Fruit fly (Drosophila melanogaster) whole organism, embryonic: ENCODE measurements around the gene PolA1.

Experiments used
- Aef1 ChIP-seq: fragments of 200-800 bp; sonication (Bioruptor generic); IDR thresholded peaks from 3 replicates; pipeline ENCODE4 v1.3.6; 2022; ENCODE audit warnings: missing biosample characterization, missing genetic modification characterization
- CG10431 ChIP-seq: fragments of 200-800 bp; sonication (Bioruptor generic); optimal IDR thresholded peaks from 3 replicates; lab custom pipeline; 2018; ENCODE audit warnings: missing biosample characterization, mild to moderate bottlenecking, missing genetic modification characterization
- CG11456 ChIP-seq: fragments of 200-800 bp; sonication (Bioruptor generic); IDR thresholded peaks from 3 replicates; pipeline ENCODE4 v1.3.6; 2022; ENCODE audit warnings: missing biosample characterization, missing genetic modification characterization
- CG11695 ChIP-seq: fragments of 200-800 bp; sonication (Bioruptor generic); IDR thresholded peaks from 3 replicates; pipeline ENCODE4 v1.3.6; 2022; ENCODE audit warnings: missing biosample characterization, missing genetic modification characterization
- CG12104 ChIP-seq: fragments of 200-800 bp; sonication (Bioruptor generic); optimal IDR thresholded peaks from 3 replicates; lab custom pipeline; 2016; ENCODE audit warnings: missing biosample characterization, missing genetic modification characterization
- CG12155 ChIP-seq: fragments of 200-800 bp; sonication (Bioruptor generic); optimal IDR thresholded peaks from 3 replicates; lab custom pipeline; 2016; ENCODE audit warnings: missing biosample characterization, missing genetic modification characterization
- CG12219 ChIP-seq: fragments of 200-800 bp; sonication (Bioruptor generic); optimal IDR thresholded peaks from 3 replicates; lab custom pipeline; 2018; ENCODE audit warnings: missing biosample characterization, mild to moderate bottlenecking, missing genetic modification characterization
- CG12659 ChIP-seq: fragments of 200-800 bp; sonication (Bioruptor generic); optimal IDR thresholded peaks from 3 replicates; lab custom pipeline; 2017; ENCODE audit warnings: mild to moderate bottlenecking, missing biosample characterization, missing genetic modification reagents, missing genetic modification characterization
- CG2116 ChIP-seq: fragments of 200-800 bp; sonication (Bioruptor generic); optimal IDR thresholded peaks from 3 replicates; lab custom pipeline; 2018; ENCODE audit warnings: missing biosample characterization, mild to moderate bottlenecking, missing genetic modification characterization
- CG31365 ChIP-seq: fragments of 200-800 bp; sonication (Bioruptor generic); optimal IDR thresholded peaks from 2 replicates; lab custom pipeline; 2018; ENCODE audit warnings: missing biosample characterization, mild to moderate bottlenecking, missing genetic modification characterization
- CG3838 ChIP-seq: fragments of 200-800 bp; sonication (Bioruptor generic); optimal IDR thresholded peaks from 3 replicates; lab custom pipeline; 2016; ENCODE audit warnings: missing biosample characterization, missing genetic modification characterization
- CG6683 ChIP-seq: fragments of 200-800 bp; sonication (Bioruptor generic); optimal IDR thresholded peaks from 2 replicates; lab custom pipeline; 2017; ENCODE audit warnings: missing biosample characterization, mild to moderate bottlenecking, missing genetic modification characterization, missing genetic modification reagents
- CG7786 ChIP-seq: fragments of 200-800 bp; sonication (Bioruptor generic); optimal IDR thresholded peaks from 2 replicates; lab custom pipeline; 2016; ENCODE audit warnings: missing biosample characterization, missing genetic modification characterization
- CG8388 ChIP-seq: fragments of 200-800 bp; sonication (Bioruptor generic); optimal IDR thresholded peaks from 2 replicates; lab custom pipeline; 2019; ENCODE audit warnings: missing biosample characterization, mild to moderate bottlenecking, missing genetic modification characterization, moderate library complexity
- CG9876 ChIP-seq: fragments of 200-800 bp; sonication (Bioruptor generic); optimal IDR thresholded peaks from 2 replicates; lab custom pipeline; 2016; ENCODE audit warnings: missing biosample characterization, missing genetic modification characterization
- CG9932 ChIP-seq: fragments of 200-800 bp; sonication (Bioruptor generic); IDR thresholded peaks from 2 replicates; pipeline ENCODE4 v1.3.6; 2022; ENCODE audit warnings: missing biosample characterization, missing genetic modification characterization
- Hr78 ChIP-seq, 2 experiments: fragments of 200-800 bp in 1 of 2; fragments of >200 bp in 1 of 2; sonication (Bioruptor generic) in 1 of 2; optimal IDR thresholded peaks; 2 replicates each; lab custom pipeline; 2017 to 2019; ENCODE audit warnings: missing biosample characterization in 2 of 2, missing genetic modification characterization in 2 of 2, mild to moderate bottlenecking in 1 of 2, moderate library complexity in 1 of 2
- Myb ChIP-seq: fragments of 200-800 bp; sonication (Bioruptor generic); optimal IDR thresholded peaks from 2 replicates; lab custom pipeline; 2016; ENCODE audit warnings: missing biosample characterization, missing genetic modification characterization
- Side ChIP-seq: fragments of 200-800 bp; sonication (Bioruptor generic); optimal IDR thresholded peaks from 2 replicates; lab custom pipeline; 2016; ENCODE audit warnings: missing biosample characterization, missing genetic modification characterization
- Sry-β ChIP-seq: fragments of 200-800 bp; sonication (Bioruptor generic); optimal IDR thresholded peaks from 2 replicates; lab custom pipeline; 2018; ENCODE audit warnings: missing biosample characterization, mild to moderate bottlenecking, missing genetic modification characterization, moderate library complexity
- Stat92E ChIP-seq, 3 experiments: fragments of >200 bp in 2 of 3; fragments of 200-800 bp in 1 of 3; sonication (Bioruptor generic) in 1 of 3; optimal IDR thresholded peaks; 2 replicates each; lab custom pipeline; 2017 to 2019; ENCODE audit warnings: missing biosample characterization in 3 of 3, missing genetic modification characterization in 3 of 3, mild to moderate bottlenecking in 1 of 3, moderate library complexity in 1 of 3
- Xbp1 ChIP-seq: fragments of 200-800 bp; sonication (Bioruptor generic); optimal IDR thresholded peaks from 3 replicates; lab custom pipeline; 2016; ENCODE audit warnings: missing biosample characterization, mild to moderate bottlenecking, missing genetic modification characterization
- al ChIP-seq: fragments of 200-800 bp; sonication (Bioruptor generic); IDR thresholded peaks from 2 replicates; pipeline ENCODE4 v1.3.6; 2022; ENCODE audit warnings: missing biosample characterization, missing genetic modification characterization
- caup ChIP-seq: fragments of 200-800 bp; sonication (Bioruptor generic); optimal IDR thresholded peaks from 3 replicates; lab custom pipeline; 2017; ENCODE audit warnings: missing biosample characterization, mild to moderate bottlenecking, missing genetic modification characterization, moderate library complexity; ENCODE audit not compliant: severe bottlenecking
- chif ChIP-seq, 2 experiments: fragments of 200-800 bp; sonication (Bioruptor generic); optimal IDR thresholded peaks; 3 replicates each; lab custom pipeline; 2016; ENCODE audit warnings: missing biosample characterization in 2 of 2, missing genetic modification characterization in 2 of 2
- cwo ChIP-seq: fragments of 200-800 bp; sonication (Bioruptor generic); optimal IDR thresholded peaks from 3 replicates; lab custom pipeline; 2017; ENCODE audit warnings: missing biosample characterization, missing genetic modification characterization, mild to moderate bottlenecking, moderate library complexity, missing genetic modification reagents
- dm ChIP-seq: fragments of 200-800 bp; sonication (Bioruptor generic); optimal IDR thresholded peaks from 3 replicates; lab custom pipeline; 2016; ENCODE audit warnings: missing biosample characterization, missing genetic modification characterization
- eyg ChIP-seq: fragments of 200-800 bp; sonication (Bioruptor generic); optimal IDR thresholded peaks from 3 replicates; lab custom pipeline; 2016; ENCODE audit warnings: missing biosample characterization, missing genetic modification characterization
- her ChIP-seq: fragments of 200-800 bp; sonication (Bioruptor generic); optimal IDR thresholded peaks from 2 replicates; lab custom pipeline; 2016; ENCODE audit warnings: missing biosample characterization, missing genetic modification characterization
- hth ChIP-seq: fragments of >200 bp; optimal IDR thresholded peaks from 2 replicates; lab custom pipeline; 2017; ENCODE audit warnings: inconsistent platforms
- kay ChIP-seq: fragments of 200-800 bp; sonication (Bioruptor generic); optimal IDR thresholded peaks from 2 replicates; lab custom pipeline; 2016; ENCODE audit warnings: missing biosample characterization, missing genetic modification characterization
- ken ChIP-seq: fragments of 200-800 bp; sonication (Bioruptor generic); IDR thresholded peaks from 3 replicates; pipeline ENCODE4 v1.3.6; 2022; ENCODE audit warnings: missing biosample characterization, missing genetic modification characterization
- maf-S ChIP-seq: fragments of 200-800 bp; sonication (Bioruptor generic); optimal IDR thresholded peaks from 2 replicates; lab custom pipeline; 2016; ENCODE audit warnings: missing biosample characterization, missing genetic modification characterization
- nerfin-2 ChIP-seq: fragments of 200-800 bp; sonication (Bioruptor generic); IDR thresholded peaks from 2 replicates; pipeline ENCODE4 v1.3.6; 2022; ENCODE audit warnings: missing biosample characterization, missing genetic modification characterization; ENCODE audit not compliant: partially characterized antibody
- nmo ChIP-seq: fragments of 200-800 bp; sonication (Bioruptor generic); optimal IDR thresholded peaks from 2 replicates; lab custom pipeline; 2018; ENCODE audit warnings: missing biosample characterization, mild to moderate bottlenecking, missing genetic modification characterization, moderate library complexity
- org-1 ChIP-seq: fragments of 200-800 bp; sonication (Bioruptor generic); optimal IDR thresholded peaks from 2 replicates; lab custom pipeline; 2017; ENCODE audit warnings: missing biosample characterization, missing genetic modification characterization
- otp ChIP-seq: fragments of 200-800 bp; sonication (Bioruptor generic); IDR thresholded peaks from 3 replicates; pipeline ENCODE4, ENCODE4 v1.3.6; 2022; ENCODE audit warnings: missing biosample characterization, missing genetic modification characterization
- p53 ChIP-seq: fragments of 200-800 bp; sonication (Bioruptor generic); optimal IDR thresholded peaks from 2 replicates; lab custom pipeline; 2016; ENCODE audit warnings: missing biosample characterization, missing genetic modification characterization
- pan ChIP-seq, 4 experiments: fragments of >200 bp in 3 of 4; fragments of 200-800 bp in 1 of 4; sonication (Bioruptor generic) in 1 of 4; optimal IDR thresholded peaks in 3 of 4; IDR thresholded peaks in 1 of 4; 2 replicates each; pipeline versions ENCODE4 v1.3.6 to Lab custom; 2017 to 2022; ENCODE audit warnings: missing biosample characterization in 2 of 4, missing genetic modification characterization in 2 of 4, mixed read lengths in 1 of 4
- pum ChIP-seq: fragments of 200-800 bp; sonication (Bioruptor generic); optimal IDR thresholded peaks from 2 replicates; lab custom pipeline; 2016; ENCODE audit warnings: missing biosample characterization, missing genetic modification characterization
- repo ChIP-seq: fragments of 200-800 bp; sonication (Bioruptor generic); optimal IDR thresholded peaks from 2 replicates; lab custom pipeline; 2016; ENCODE audit warnings: missing biosample characterization, missing genetic modification characterization
- sens-2 ChIP-seq: fragments of 200-800 bp; sonication (Bioruptor generic); IDR thresholded peaks from 2 replicates; pipeline ENCODE4 v1.3.6; 2022; ENCODE audit warnings: missing biosample characterization, missing genetic modification characterization
- seq ChIP-seq: fragments of 200-800 bp; sonication (Bioruptor generic); IDR thresholded peaks from 2 replicates; pipeline ENCODE4 v1.3.6; 2022; ENCODE audit warnings: missing biosample characterization, missing genetic modification characterization
- slou ChIP-seq: fragments of 200-800 bp; sonication (Bioruptor generic); optimal IDR thresholded peaks from 3 replicates; lab custom pipeline; 2016; ENCODE audit warnings: missing biosample characterization, missing genetic modification characterization
- sr ChIP-seq: fragments of 200-800 bp; sonication (Bioruptor generic); IDR thresholded peaks from 3 replicates; pipeline ENCODE4 v1.3.6; 2022; ENCODE audit warnings: missing biosample characterization, missing genetic modification characterization
- stc ChIP-seq: fragments of 200-800 bp; sonication (Bioruptor generic); IDR thresholded peaks from 2 replicates; pipeline ENCODE4 v1.3.6; 2022; ENCODE audit warnings: missing biosample characterization, missing genetic modification characterization
- stwl ChIP-seq: fragments of 200-800 bp; sonication (Bioruptor generic); optimal IDR thresholded peaks from 3 replicates; lab custom pipeline; 2018; ENCODE audit warnings: missing biosample characterization, mild to moderate bottlenecking, missing genetic modification characterization, moderate library complexity
- vfl ChIP-seq: fragments of 200-800 bp; sonication (Bioruptor generic); optimal IDR thresholded peaks from 2 replicates; lab custom pipeline; 2016; ENCODE audit warnings: missing biosample characterization, missing genetic modification characterization
- vvl ChIP-seq: fragments of 200-800 bp; sonication (Bioruptor generic); IDR thresholded peaks from 2 replicates; pipeline ENCODE4 v1.3.6; 2022; ENCODE audit warnings: missing biosample characterization, missing genetic modification characterization
- wdn ChIP-seq: fragments of 200-800 bp; sonication (Bioruptor generic); IDR thresholded peaks from 2 replicates; pipeline ENCODE4 v1.3.6; 2022; ENCODE audit warnings: missing biosample characterization, missing genetic modification characterization
- z ChIP-seq: fragments of 200-800 bp; sonication (Bioruptor generic); IDR thresholded peaks from 3 replicates; pipeline ENCODE4 v1.3.6; 2022; ENCODE audit warnings: missing biosample characterization, missing genetic modification characterization

The PolA1 gene

dm6 chr3R:21671636-21672035, at the start of gene PolA1 (continued):
- TF ChIP-seq caup (GFP tag; lab: Kevin White, UChicago) (peak; percentile 7), CG9932 (GFP tag; lab: Robert Waterston, UW) (peak; percentile 80), CG11456 (GFP tag; lab: Robert Waterston, UW) (no peak), Aef1 (GFP tag; lab: Robert Waterston, UW) (peak; percentile 31; the same call in 1 of the 3 replicates), Xbp1 (GFP tag; lab: Kevin White, UChicago) (peak; percentile 63), CG11695 (GFP tag; lab: Robert Waterston, UW) (peak; percentile 27; the same call in 1 of the 3 replicates), p53 (GFP tag; lab: Kevin White, UChicago) (peak; percentile 31), slou (peak; percentile 21), CG7786 (GFP tag; lab: Kevin White, UChicago) (peak; percentile 38), CG12219 (GFP tag; lab: Kevin White, UChicago) (no peak), al (GFP tag; lab: Robert Waterston, UW) (peak; percentile 58), Hr78 (GFP tag; optimal IDR thresholded peaks at IDR 0.05; lab: Kevin White, UChicago) (no peak), nerfin-2 (GFP tag; lab: Robert Waterston, UW) (peak; percentile 93), CG2116 (peak; percentile 85), z (GFP tag; lab: Robert Waterston, UW) (no peak), otp (GFP tag; lab: Robert Waterston, UW) (no peak), vfl (peak; percentile 26), sens-2 (GFP tag; lab: Robert Waterston, UW) (no peak), hth (lab: Kevin White, UChicago) (no peak), vvl (GFP tag; lab: Robert Waterston, UW) (peak; percentile 68), Myb (peak; percentile 64), stwl (tag; lab: Kevin White, UChicago) (peak; percentile 91), Stat92E (GFP tag; optimal IDR thresholded peaks at IDR 0.05; lab: Kevin White, UChicago) (no peak), dm (peak; percentile 22), wdn (GFP tag; lab: Robert Waterston, UW) (no peak), CG8388 (GFP tag; lab: Kevin White, UChicago) (no peak), pum (GFP tag; lab: Kevin White, UChicago) (peak; percentile 11), CG6683 (no peak), CG31365 (tag; lab: Kevin White, UChicago) (no peak), CG10431 (GFP tag; lab: Kevin White, UChicago) (no peak), Sry-β (GFP tag; lab: Kevin White, UChicago) (no peak), stc (no peak), eyg (no peak), chif (GFP tag; optimal IDR thresholded peaks at IDR 0.05; lab: Kevin White, UChicago) (peak; percentile 53), Side (GFP tag; lab: Kevin White, UChicago) (peak; percentile 52), her (GFP tag; lab: Kevin White, UChicago) (peak; percentile 35), repo (GFP tag; lab: Kevin White, UChicago) (no peak), nmo (GFP tag; lab: Kevin White, UChicago) (peak; percentile 77), CG12104 (GFP tag; lab: Kevin White, UChicago) (no peak), CG3838 (GFP tag; lab: Kevin White, UChicago) (no peak), CG12155 (GFP tag; lab: Kevin White, UChicago) (peak; percentile 3), CG12659 (peak; percentile 57), cwo (no peak), pan (optimal IDR thresholded peaks at IDR 0.05; lab: Kevin White, UChicago) (no peak), pan (GFP tag; optimal IDR thresholded peaks at IDR 0.05 in 1 of 2, IDR thresholded peaks at IDR 0.05 in 1 of 2) (peak in 1 of 2 experiments; percentile 31), sr (GFP tag; lab: Robert Waterston, UW) (no peak), kay (peak; percentile 10), maf-S (GFP tag; lab: Kevin White, UChicago) (peak; percentile 6), CG9876 (GFP tag; lab: Kevin White, UChicago) (no peak), seq (no peak), org-1 (no peak), ken (peak; percentile 42; the same call in 1 of the 3 replicates)
